Fruit fly (Drosophila melanogaster) whole organism, embryonic: ENCODE data around the gene Cyp318a1.

Experiments
- Aef1 ChIP-seq: fragments of 200-800 bp; sonication (Bioruptor generic); IDR thresholded peaks from 3 replicates; pipeline ENCODE4 v1.3.6; 2022; ENCODE audit warnings: missing biosample characterization, missing genetic modification characterization
- Atf-2 ChIP-seq: fragments of 200-800 bp; sonication (Bioruptor generic); optimal IDR thresholded peaks from 2 replicates; lab custom pipeline; 2016; ENCODE audit warnings: missing biosample characterization, missing genetic modification characterization
- Atf3 ChIP-seq: fragments of 200-800 bp; sonication (Bioruptor generic); optimal IDR thresholded peaks from 3 replicates; lab custom pipeline; 2016; ENCODE audit warnings: missing biosample characterization, missing genetic modification characterization
- B-H1 ChIP-seq: fragments of 200-800 bp; sonication (Bioruptor generic); IDR thresholded peaks from 3 replicates; pipeline ENCODE4 v1.3.6; 2022; ENCODE audit warnings: missing biosample characterization, missing genetic modification characterization
- CG10267 ChIP-seq: fragments of 200-800 bp; sonication (Bioruptor generic); optimal IDR thresholded peaks from 2 replicates; lab custom pipeline; 2018; ENCODE audit warnings: missing biosample characterization, mild to moderate bottlenecking, missing genetic modification characterization, moderate library complexity
- CG11247 ChIP-seq: fragments of 200-800 bp; sonication (Bioruptor generic); IDR thresholded peaks from 2 replicates; pipeline ENCODE4 v1.3.6; 2022; ENCODE audit warnings: missing biosample characterization, missing genetic modification characterization
- CG11456 ChIP-seq: fragments of 200-800 bp; sonication (Bioruptor generic); IDR thresholded peaks from 3 replicates; pipeline ENCODE4 v1.3.6; 2022; ENCODE audit warnings: missing biosample characterization, missing genetic modification characterization
- CG15696 ChIP-seq: fragments of 200-800 bp; sonication (Bioruptor generic); optimal IDR thresholded peaks from 2 replicates; lab custom pipeline; 2019; ENCODE audit warnings: missing biosample characterization, mild to moderate bottlenecking, missing genetic modification characterization, moderate library complexity
- CG17385 ChIP-seq: fragments of 200-800 bp; sonication (Bioruptor generic); optimal IDR thresholded peaks from 3 replicates; lab custom pipeline; 2018; ENCODE audit warnings: missing biosample characterization, mild to moderate bottlenecking, missing genetic modification characterization
- CG17568 ChIP-seq: fragments of 200-800 bp; sonication (Bioruptor generic); optimal IDR thresholded peaks from 2 replicates; lab custom pipeline; 2018; ENCODE audit warnings: missing biosample characterization, mild to moderate bottlenecking, missing genetic modification characterization, moderate library complexity
- CG18476 ChIP-seq: fragments of 200-800 bp; sonication (Bioruptor generic); optimal IDR thresholded peaks from 2 replicates; lab custom pipeline; 2016; ENCODE audit warnings: missing biosample characterization, mild to moderate bottlenecking, missing genetic modification characterization
- CG2129 ChIP-seq: fragments of 200-800 bp; sonication (Bioruptor generic); IDR thresholded peaks from 2 replicates; pipeline ENCODE4 v1.3.6; 2022; ENCODE audit warnings: missing biosample characterization, missing genetic modification characterization; ENCODE audit not compliant: partially characterized antibody
- CG2875 ChIP-seq: fragments of 200-800 bp; sonication (Bioruptor generic); optimal IDR thresholded peaks from 2 replicates; lab custom pipeline; 2017; ENCODE audit warnings: missing biosample characterization, mild to moderate bottlenecking, missing genetic modification characterization, missing genetic modification reagents
- CG30403 ChIP-seq: fragments of 200-800 bp; sonication (Bioruptor generic); optimal IDR thresholded peaks from 3 replicates; lab custom pipeline; 2016; ENCODE audit warnings: missing biosample characterization, missing genetic modification characterization
- CG3163 ChIP-seq: fragments of 200-800 bp; sonication (Bioruptor generic); optimal IDR thresholded peaks from 3 replicates; lab custom pipeline; 2016; ENCODE audit warnings: missing biosample characterization, missing genetic modification characterization
- CG34376 ChIP-seq: fragments of 200-800 bp; sonication (Bioruptor generic); optimal IDR thresholded peaks from 2 replicates; lab custom pipeline; 2018; ENCODE audit warnings: missing biosample characterization, mild to moderate bottlenecking, missing genetic modification characterization
- CG4328 ChIP-seq: fragments of 200-800 bp; sonication (Bioruptor generic); optimal IDR thresholded peaks from 3 replicates; lab custom pipeline; 2017; ENCODE audit warnings: missing biosample characterization, missing genetic modification reagents, missing genetic modification characterization
- CG4424 ChIP-seq: fragments of 200-800 bp; sonication (Bioruptor generic); optimal IDR thresholded peaks from 3 replicates; lab custom pipeline; 2016; ENCODE audit warnings: missing biosample characterization, missing genetic modification characterization
- CG6791 ChIP-seq: fragments of 200-800 bp; sonication (Bioruptor generic); IDR thresholded peaks from 3 replicates; pipeline ENCODE4 v1.3.6; 2022; ENCODE audit warnings: missing biosample characterization, missing genetic modification characterization; ENCODE audit not compliant: partially characterized antibody
- CG6813 ChIP-seq: fragments of 200-800 bp; sonication (Bioruptor generic); optimal IDR thresholded peaks from 2 replicates; lab custom pipeline; 2017; ENCODE audit warnings: missing biosample characterization, missing genetic modification characterization, mild to moderate bottlenecking, moderate library complexity, missing genetic modification reagents
- CG9215 ChIP-seq: fragments of 200-800 bp; sonication (Bioruptor generic); IDR thresholded peaks from 2 replicates; pipeline ENCODE4 v1.3.6; 2022; ENCODE audit warnings: missing biosample characterization, missing genetic modification characterization
- CG9437 ChIP-seq: fragments of 200-800 bp; sonication (Bioruptor generic); optimal IDR thresholded peaks from 2 replicates; lab custom pipeline; 2018; ENCODE audit warnings: missing biosample characterization, mild to moderate bottlenecking, missing genetic modification characterization
- CG9609 ChIP-seq: fragments of 200-800 bp; sonication (Bioruptor generic); optimal IDR thresholded peaks from 3 replicates; lab custom pipeline; 2016; ENCODE audit warnings: missing biosample characterization, missing genetic modification characterization
- D19A ChIP-seq: fragments of 200-800 bp; optimal IDR thresholded peaks from 3 replicates; lab custom pipeline; 2019; ENCODE audit warnings: missing biosample characterization, mild to moderate bottlenecking, missing genetic modification characterization, moderate library complexity
- ERR ChIP-seq: fragments of 200-800 bp; sonication (Bioruptor generic); optimal IDR thresholded peaks from 2 replicates; lab custom pipeline; 2016; ENCODE audit warnings: missing biosample characterization, missing genetic modification characterization
- Ets97D ChIP-seq: fragments of 200-800 bp; sonication (Bioruptor generic); optimal IDR thresholded peaks from 3 replicates; lab custom pipeline; 2016; ENCODE audit warnings: missing biosample characterization, missing genetic modification characterization
- GATAe ChIP-seq: fragments of 200-800 bp; sonication (Bioruptor generic); conservative IDR thresholded peaks from 2 replicates; pipeline ENCODE4 v1.3.6; 2022; ENCODE audit warnings: missing biosample characterization, missing genetic modification characterization
- HLH54F ChIP-seq: fragments of 200-800 bp; sonication (Bioruptor generic); optimal IDR thresholded peaks from 3 replicates; lab custom pipeline; 2016; ENCODE audit warnings: missing biosample characterization, missing genetic modification characterization
- Hsf ChIP-seq: fragments of 200-800 bp; sonication (Bioruptor generic); optimal IDR thresholded peaks from 3 replicates; lab custom pipeline; 2016; ENCODE audit warnings: missing biosample characterization, missing genetic modification characterization
- NfI ChIP-seq: fragments of 200-800 bp; sonication (Bioruptor generic); optimal IDR thresholded peaks from 3 replicates; lab custom pipeline; 2018; ENCODE audit warnings: missing biosample characterization, mild to moderate bottlenecking, missing genetic modification characterization, moderate library complexity
- Oli ChIP-seq: fragments of 200-800 bp; sonication (Bioruptor generic); optimal IDR thresholded peaks from 2 replicates; lab custom pipeline; 2018; ENCODE audit warnings: missing biosample characterization, mild to moderate bottlenecking, missing genetic modification characterization, moderate library complexity
- Sry-δ ChIP-seq: fragments of 200-800 bp; sonication (Bioruptor generic); optimal IDR thresholded peaks from 2 replicates; lab custom pipeline; 2016; ENCODE audit warnings: missing biosample characterization, missing genetic modification characterization
- dmrt11E ChIP-seq: fragments of 200-800 bp; sonication (Bioruptor generic); optimal IDR thresholded peaks from 3 replicates; lab custom pipeline; 2018; ENCODE audit warnings: missing biosample characterization, mild to moderate bottlenecking, missing genetic modification characterization, moderate library complexity
- dmrt99B ChIP-seq: fragments of 200-800 bp; sonication (Bioruptor generic); optimal IDR thresholded peaks from 2 replicates; lab custom pipeline; 2018; ENCODE audit warnings: missing biosample characterization, mild to moderate bottlenecking, missing genetic modification characterization, moderate library complexity
- dysf ChIP-seq: fragments of 200-800 bp; sonication (Bioruptor generic); IDR thresholded peaks from 3 replicates; pipeline ENCODE4 v1.3.6; 2022; ENCODE audit warnings: missing biosample characterization, missing genetic modification characterization
- ewg ChIP-seq: fragments of 200-800 bp; sonication (Bioruptor generic); optimal IDR thresholded peaks from 3 replicates; lab custom pipeline; 2017; ENCODE audit warnings: mild to moderate bottlenecking, missing biosample characterization, missing genetic modification reagents, missing genetic modification characterization
- fu2 ChIP-seq: fragments of 200-800 bp; sonication (Bioruptor generic); optimal IDR thresholded peaks from 2 replicates; lab custom pipeline; 2016; ENCODE audit warnings: missing biosample characterization, missing genetic modification characterization
- gro ChIP-seq: fragments of 200-800 bp; sonication (Bioruptor generic); optimal IDR thresholded peaks from 2 replicates; lab custom pipeline; 2016; ENCODE audit warnings: missing biosample characterization, missing genetic modification characterization
- hth ChIP-seq: fragments of >200 bp; optimal IDR thresholded peaks from 2 replicates; lab custom pipeline; 2017; ENCODE audit warnings: inconsistent platforms
- kay ChIP-seq: fragments of 200-800 bp; sonication (Bioruptor generic); optimal IDR thresholded peaks from 2 replicates; lab custom pipeline; 2016; ENCODE audit warnings: missing biosample characterization, missing genetic modification characterization
- lilli ChIP-seq: fragments of 200-800 bp; sonication (Bioruptor generic); optimal IDR thresholded peaks from 3 replicates; lab custom pipeline; 2016; ENCODE audit warnings: missing biosample characterization, missing genetic modification characterization
- mld ChIP-seq: fragments of 200-800 bp; sonication (Bioruptor generic); IDR thresholded peaks from 3 replicates; pipeline ENCODE4 v1.3.6; 2022; ENCODE audit warnings: missing biosample characterization, missing genetic modification characterization; ENCODE audit not compliant: partially characterized antibody
- nau ChIP-seq: fragments of 200-800 bp; sonication (Bioruptor generic); optimal IDR thresholded peaks from 3 replicates; lab custom pipeline; 2017; ENCODE audit warnings: missing biosample characterization, mild to moderate bottlenecking, missing genetic modification characterization, missing genetic modification reagents
- oc ChIP-seq: fragments of 200-800 bp; sonication (Bioruptor generic); optimal IDR thresholded peaks from 2 replicates; lab custom pipeline; 2018; ENCODE audit warnings: missing biosample characterization, mild to moderate bottlenecking, missing genetic modification characterization, moderate library complexity
- onecut ChIP-seq: fragments of 200-800 bp; sonication (Bioruptor generic); IDR thresholded peaks from 2 replicates; pipeline ENCODE4 v1.3.6; 2022; ENCODE audit warnings: missing biosample characterization, missing genetic modification characterization
- otp ChIP-seq: fragments of 200-800 bp; sonication (Bioruptor generic); IDR thresholded peaks from 3 replicates; pipeline ENCODE4, ENCODE4 v1.3.6; 2022; ENCODE audit warnings: missing biosample characterization, missing genetic modification characterization
- psq ChIP-seq: fragments of 200-800 bp; sonication (Bioruptor generic); optimal IDR thresholded peaks from 2 replicates; lab custom pipeline; 2017; ENCODE audit warnings: missing biosample characterization, missing genetic modification characterization
- repo ChIP-seq: fragments of 200-800 bp; sonication (Bioruptor generic); optimal IDR thresholded peaks from 2 replicates; lab custom pipeline; 2016; ENCODE audit warnings: missing biosample characterization, missing genetic modification characterization
- row ChIP-seq: fragments of 200-800 bp; sonication (Bioruptor generic); IDR thresholded peaks from 3 replicates; pipeline ENCODE4 v1.3.6; 2022; ENCODE audit warnings: missing biosample characterization, missing genetic modification characterization
- salm ChIP-seq: fragments of 200-800 bp; sonication (Bioruptor generic); optimal IDR thresholded peaks from 2 replicates; lab custom pipeline; 2018; ENCODE audit warnings: missing biosample characterization, mild to moderate bottlenecking, missing genetic modification characterization
- slp2 ChIP-seq: fragments of 200-800 bp; sonication (Bioruptor generic); optimal IDR thresholded peaks from 2 replicates; lab custom pipeline; 2016; ENCODE audit warnings: missing biosample characterization, missing genetic modification characterization
- vvl ChIP-seq: fragments of 200-800 bp; sonication (Bioruptor generic); IDR thresholded peaks from 2 replicates; pipeline ENCODE4 v1.3.6; 2022; ENCODE audit warnings: missing biosample characterization, missing genetic modification characterization

Cyp318a1 gene

dm6 chrX:12082244-12082643 is 49.8 kb downstream of the Cyp318a1 start (continued):
- TF ChIP-seq CG6813 (GFP tag; lab: Kevin White, UChicago) (no peak), CG15696 (tag; lab: Kevin White, UChicago) (no peak), CG18476 (GFP tag; lab: Kevin White, UChicago) (no peak), CG9437 (GFP tag; lab: Kevin White, UChicago) (no peak), ERR (GFP tag; lab: Kevin White, UChicago) (no peak), CG11247 (GFP tag; lab: Robert Waterston, UW) (no peak), kay (no peak), GATAe (GFP tag; lab: Robert Waterston, UW) (no peak), HLH54F (GFP tag; lab: Kevin White, UChicago) (no peak), vvl (GFP tag; lab: Robert Waterston, UW) (0 out of 2 replicates have a peak, but pooled peaks have one; percentile 20), lilli (no peak), CG6791 (GFP tag; lab: Robert Waterston, UW) (no peak), dmrt11E (tag; lab: Kevin White, UChicago) (no peak), row (GFP tag; lab: Robert Waterston, UW) (peak; percentile 27; the same call in 1 of the 3 replicates), ewg (GFP tag; lab: Kevin White, UChicago) (no peak), CG3163 (GFP tag; lab: Kevin White, UChicago) (no peak), hth (lab: Kevin White, UChicago) (no peak), dmrt99B (tag; lab: Kevin White, UChicago) (peak; percentile 48), gro (GFP tag; lab: Kevin White, UChicago) (no peak), fu2 (GFP tag; lab: Kevin White, UChicago) (no peak), Ets97D (no peak), otp (GFP tag; lab: Robert Waterston, UW) (no peak), Atf-2 (GFP tag; lab: Kevin White, UChicago) (no peak), Atf3 (GFP tag; lab: Kevin White, UChicago) (no peak), CG4424 (peak; percentile 21), oc (tag; lab: Kevin White, UChicago) (no peak), CG10267 (tag; lab: Kevin White, UChicago) (no peak), CG9609 (no peak), dysf (GFP tag; lab: Robert Waterston, UW) (0 out of 3 replicates have a peak, but pooled peaks have one; percentile 37), Sry-δ (GFP tag; lab: Kevin White, UChicago) (no peak), Hsf (no peak), CG34376 (no peak), CG2875 (GFP tag; lab: Kevin White, UChicago) (no peak), repo (GFP tag; lab: Kevin White, UChicago) (no peak), B-H1 (GFP tag; lab: Robert Waterston, UW) (no peak), CG30403 (GFP tag; lab: Kevin White, UChicago) (peak; percentile 17), slp2 (GFP tag; lab: Kevin White, UChicago) (no peak), nau (GFP tag; lab: Kevin White, UChicago) (no peak), CG9215 (GFP tag; lab: Robert Waterston, UW) (no peak), NfI (GFP tag; lab: Kevin White, UChicago) (no peak), CG17385 (peak; percentile 5), D19A (tag; lab: Kevin White, UChicago) (peak; percentile 3), CG11456 (no peak), CG17568 (GFP tag; lab: Kevin White, UChicago) (no peak), CG4328 (GFP tag; lab: Kevin White, UChicago) (no peak), psq (GFP tag; lab: Kevin White, UChicago) (no peak), CG2129 (GFP tag; lab: Robert Waterston, UW) (no peak), mld (GFP tag; lab: Robert Waterston, UW) (no peak), onecut (GFP tag; lab: Robert Waterston, UW) (no peak), Aef1 (GFP tag; lab: Robert Waterston, UW) (no peak), Oli (tag; lab: Kevin White, UChicago) (peak; percentile 3), salm (tag; lab: Kevin White, UChicago) (no peak)
